Worm (Caenorhabditis elegans) whole organism, late embryonic: ENCODE measurements around the gene sdz-26.
A peak's percentile ranks its signal among the peaks of the same experiment; 100 is the strongest.

Source experiments
- F13H6.1 ChIP-seq: sonication (generic microtip); optimal IDR thresholded peaks from 2 replicates; lab custom pipeline; 2016; ENCODE audit warnings: missing genetic modification characterization, missing compliant biosample characterization
- K02D7.2 ChIP-seq: sonication (generic microtip); optimal IDR thresholded peaks from 2 replicates; lab custom pipeline; 2017; ENCODE audit warnings: mild to moderate bottlenecking, missing genetic modification characterization, missing compliant biosample characterization
- ceh-14 ChIP-seq: sonication (generic microtip); optimal IDR thresholded peaks from 2 replicates; lab custom pipeline; 2016; ENCODE audit warnings: missing genotype, missing genetic modification characterization, missing compliant biosample characterization
- che-1 ChIP-seq: sonication (generic microtip); optimal IDR thresholded peaks from 2 replicates; lab custom pipeline; 2016; ENCODE audit warnings: mild to moderate bottlenecking, missing genetic modification characterization, missing compliant biosample characterization
- dmd-4 ChIP-seq: sonication (generic microtip); optimal IDR thresholded peaks from 2 replicates; lab custom pipeline; 2016; ENCODE audit warnings: borderline replicate concordance, missing genetic modification characterization, missing compliant biosample characterization
- dve-1 ChIP-seq: sonication (generic microtip); optimal IDR thresholded peaks from 2 replicates; lab custom pipeline; 2017; ENCODE audit warnings: antibody characterized with exemption, mild to moderate bottlenecking, missing genetic modification characterization, missing compliant biosample characterization
- elt-2 ChIP-seq: sonication (generic microtip); optimal IDR thresholded peaks from 2 replicates; lab custom pipeline; 2016; ENCODE audit warnings: missing genetic modification reagents, missing genetic modification characterization, missing compliant biosample characterization
- hlh-6 ChIP-seq: sonication (generic microtip); optimal IDR thresholded peaks from 2 replicates; lab custom pipeline; 2016; ENCODE audit warnings: missing genotype, missing genetic modification characterization, missing compliant biosample characterization
- mec-3 ChIP-seq: sonication (generic microtip); optimal IDR thresholded peaks from 2 replicates; lab custom pipeline; 2016; ENCODE audit warnings: borderline replicate concordance, missing genetic modification characterization, missing compliant biosample characterization
- nfya-1 ChIP-seq: sonication (generic microtip); optimal IDR thresholded peaks from 2 replicates; lab custom pipeline; 2017; ENCODE audit warnings: missing genetic modification characterization, mild to moderate bottlenecking, missing compliant biosample characterization, antibody characterized with exemption, moderate library complexity
- nhr-11 ChIP-seq: fragments of 150-350 bp; optimal IDR thresholded peaks from 2 replicates; lab custom pipeline; 2014; ENCODE audit warnings: missing biosample characterization, missing genetic modification characterization
- pha-4 ChIP-seq: fragments of 150-350 bp; optimal IDR thresholded peaks from 2 replicates; lab custom pipeline; 2018; ENCODE audit warnings: missing biosample characterization, missing genetic modification reagents, missing genetic modification characterization
- sox-2 ChIP-seq: fragments of 200-800 bp; sonication (Bioruptor generic); IDR thresholded peaks from 2 replicates; pipeline ENCODE4 v1.3.6; 2022; ENCODE audit warnings: missing genetic modification reagents, missing genetic modification characterization, missing compliant biosample characterization

DNA sequence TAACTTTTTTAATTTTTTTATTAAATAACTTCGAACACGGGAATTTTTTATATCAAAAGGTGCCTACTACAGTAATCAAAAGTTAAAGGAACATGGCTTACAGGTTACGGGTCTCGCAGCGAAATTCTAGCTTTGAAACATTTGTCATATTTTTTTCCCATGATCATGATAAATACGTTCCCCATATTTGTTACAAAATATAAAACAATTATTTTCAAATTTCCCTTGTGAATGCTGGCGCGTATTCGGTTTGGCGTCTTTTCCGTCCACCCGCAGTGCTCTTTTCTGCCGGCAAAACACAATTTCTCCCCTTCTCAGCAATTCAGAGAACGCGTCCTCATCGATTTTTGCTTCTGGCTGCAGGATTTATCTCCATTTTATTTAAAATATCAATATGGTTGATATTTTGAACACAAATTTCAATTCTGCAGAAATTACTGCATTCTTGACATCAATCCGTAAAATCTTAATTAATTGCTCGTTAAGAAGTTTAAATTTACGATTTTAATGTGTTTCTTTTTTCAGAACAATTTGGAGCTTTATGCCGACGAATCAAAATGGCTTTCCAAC is 16.3 kb upstream of the sdz-26 start, which contains the start of gene imb-2:
- TF ChIP-seq K02D7.2: no peak
- TF ChIP-seq hlh-6: no peak
- no peak for TF ChIP-seq ceh-14
- TF ChIP-seq mec-3 (tag; lab: Kevin White, UChicago): no peak
- TF ChIP-seq F13H6.1 (tag; lab: Kevin White, UChicago): no peak
- TF ChIP-seq elt-2 (tag; lab: Kevin White, UChicago): no peak
- TF ChIP-seq nhr-11: no peak
- peak; percentile 33 for TF ChIP-seq nfya-1 (tag; lab: Kevin White, UChicago)
- no peak for TF ChIP-seq dmd-4
- TF ChIP-seq pha-4 (tag; lab: Kevin White, UChicago): no peak
- no peak for TF ChIP-seq dve-1
- no peak for TF ChIP-seq che-1
- no peak for TF ChIP-seq sox-2 (GFP tag; lab: Robert Waterston, UW)
